Worm (Caenorhabditis elegans) whole organism, young adult: ENCODE data around the gene T13C5.3.
A peak's percentile ranks its signal among the peaks of the same experiment; 100 is the strongest.

ENCODE experiments used
- D2030.7 ChIP-seq: fragments of 200-800 bp; sonication (Bioruptor generic); IDR thresholded peaks from 2 replicates; pipeline ENCODE4 v1.3.6; 2022; ENCODE audit warnings: missing genetic modification reagents, missing genetic modification characterization, missing compliant biosample characterization
- F10E7.11 ChIP-seq: sonication (generic microtip); optimal IDR thresholded peaks from 2 replicates; lab custom pipeline; 2017; ENCODE audit warnings: mild to moderate bottlenecking, missing genetic modification characterization, moderate library complexity, missing compliant biosample characterization
- F33H1.4 ChIP-seq: fragments of 200-800 bp; sonication (Bioruptor generic); IDR thresholded peaks from 2 replicates; pipeline ENCODE4 v1.3.6; 2022; ENCODE audit warnings: missing genetic modification reagents, missing genetic modification characterization, missing compliant biosample characterization
- F52B5.7 ChIP-seq: sonication (generic microtip); optimal IDR thresholded peaks from 2 replicates; lab custom pipeline; 2016; ENCODE audit warnings: mild to moderate bottlenecking, missing genetic modification characterization, missing compliant biosample characterization
- F57A8.1 ChIP-seq: fragments of 200-800 bp; sonication (Bioruptor generic); optimal IDR thresholded peaks from 2 replicates; lab custom pipeline; 2018; ENCODE audit warnings: mild to moderate bottlenecking, missing genetic modification characterization, moderate library complexity, missing compliant biosample characterization
- F57C9.4 ChIP-seq: sonication (generic microtip); optimal IDR thresholded peaks from 2 replicates; lab custom pipeline; 2017; ENCODE audit warnings: mild to moderate bottlenecking, missing genetic modification characterization, missing compliant biosample characterization
- T07F8.4 ChIP-seq: sonication (generic microtip); optimal IDR thresholded peaks from 2 replicates; lab custom pipeline; 2016; ENCODE audit warnings: mild to moderate bottlenecking, missing genetic modification characterization, moderate library complexity, missing compliant biosample characterization
- Y56A3A.18 ChIP-seq: fragments of 200-800 bp; sonication (Bioruptor generic); IDR thresholded peaks from 2 replicates; pipeline ENCODE4 v1.3.6; 2022; ENCODE audit warnings: missing genetic modification reagents, missing genetic modification characterization, missing compliant biosample characterization
- ZK185.1 ChIP-seq: sonication (generic microtip); optimal IDR thresholded peaks from 2 replicates; lab custom pipeline; 2016; ENCODE audit warnings: mild to moderate bottlenecking, missing genetic modification characterization, missing compliant biosample characterization; ENCODE audit not compliant: poor library complexity, severe bottlenecking
- ama-1 ChIP-seq, 3 experiments: fragments of 150-350 bp in 1 of 3; sonication (generic microtip) in 2 of 3; optimal IDR thresholded peaks; 2 replicates each; lab custom pipeline; 2014 to 2018; ENCODE audit warnings: missing biosample characterization in 2 of 3, missing genetic modification characterization in 2 of 3, missing genetic modification reagents in 2 of 3
- aptf-3 ChIP-seq: fragments of 200-800 bp; sonication (Bioruptor generic); IDR thresholded peaks from 2 replicates; pipeline ENCODE4 v1.3.6; 2022; ENCODE audit warnings: missing genetic modification characterization, missing compliant biosample characterization
- atf-7 ChIP-seq: sonication (generic microtip); optimal IDR thresholded peaks from 2 replicates; lab custom pipeline; 2017; ENCODE audit warnings: mild to moderate bottlenecking, missing genetic modification characterization, missing compliant biosample characterization
- attf-3 ChIP-seq: fragments of 200-800 bp; sonication (Bioruptor generic); conservative IDR thresholded peaks from 2 replicates; pipeline ENCODE4 v1.3.6; 2022; ENCODE audit warnings: missing genetic modification reagents, missing genetic modification characterization, missing compliant biosample characterization
- attf-5 ChIP-seq: fragments of 200-800 bp; sonication (Bioruptor generic); optimal IDR thresholded peaks from 2 replicates; lab custom pipeline; 2018; ENCODE audit warnings: mild to moderate bottlenecking, missing genetic modification characterization, missing compliant biosample characterization
- bed-2 ChIP-seq: fragments of 200-800 bp; sonication (Bioruptor generic); IDR thresholded peaks from 2 replicates; pipeline ENCODE4 v1.3.6; 2022; ENCODE audit warnings: missing genetic modification reagents, missing genetic modification characterization, missing compliant biosample characterization
- cebp-2 ChIP-seq: fragments of 200-800 bp; sonication (Bioruptor generic); IDR thresholded peaks from 2 replicates; pipeline ENCODE4 v1.3.6; 2022; ENCODE audit warnings: missing genetic modification characterization, missing compliant biosample characterization
- ceh-100 ChIP-seq: fragments of 200-800 bp; sonication (Bioruptor generic); IDR thresholded peaks from 2 replicates; pipeline ENCODE4 v1.3.6; 2022; ENCODE audit warnings: missing genetic modification reagents, missing genetic modification characterization, missing compliant biosample characterization
- ceh-40 ChIP-seq: fragments of 200-800 bp; sonication (Bioruptor generic); IDR thresholded peaks from 2 replicates; pipeline ENCODE4 v1.3.6; 2022; ENCODE audit warnings: missing genetic modification characterization, missing compliant biosample characterization
- ceh-58 ChIP-seq: fragments of 200-800 bp; sonication (Bioruptor generic); IDR thresholded peaks from 2 replicates; pipeline ENCODE4 v1.3.6; 2022; ENCODE audit warnings: missing genetic modification characterization, missing compliant biosample characterization
- chd-7 ChIP-seq: sonication (generic microtip); optimal IDR thresholded peaks from 2 replicates; lab custom pipeline; 2016; ENCODE audit warnings: mild to moderate bottlenecking, missing genetic modification characterization, moderate library complexity, missing compliant biosample characterization
- egrh-3 ChIP-seq: fragments of 200-800 bp; sonication (Bioruptor generic); IDR thresholded peaks from 2 replicates; pipeline ENCODE4 v1.3.6; 2022; ENCODE audit warnings: missing genetic modification reagents, missing genetic modification characterization, missing compliant biosample characterization
- hlh-12 ChIP-seq: sonication (generic microtip); optimal IDR thresholded peaks from 2 replicates; lab custom pipeline; 2016; ENCODE audit warnings: missing genetic modification characterization, missing compliant biosample characterization
- hrde-1 ChIP-seq: sonication (generic microtip); optimal IDR thresholded peaks from 2 replicates; lab custom pipeline; 2016; ENCODE audit warnings: missing genetic modification characterization, mild to moderate bottlenecking, missing compliant biosample characterization, moderate library complexity, missing genotype, missing genetic modification reagents, borderline replicate concordance
- lag-1 ChIP-seq: fragments of 200-800 bp; sonication (Bioruptor generic); IDR thresholded peaks from 2 replicates; pipeline ENCODE4 v1.3.6; 2022; ENCODE audit warnings: missing genetic modification reagents, missing genetic modification characterization, missing compliant biosample characterization
- lin-35 ChIP-seq, 3 experiments: fragments of 150-350 bp in 2 of 3; sonication (generic microtip) in 1 of 3; optimal IDR thresholded peaks; 2 replicates each; lab custom pipeline; 2014 to 2018; ENCODE audit warnings: missing biosample characterization in 3 of 3, missing genetic modification characterization in 3 of 3, missing genetic modification reagents in 3 of 3
- lin-40 ChIP-seq: sonication (generic microtip); optimal IDR thresholded peaks from 2 replicates; lab custom pipeline; 2016; ENCODE audit warnings: missing genetic modification characterization, mild to moderate bottlenecking, missing compliant biosample characterization, missing genotype, missing genetic modification reagents
- lin-54 ChIP-seq: fragments of 200-800 bp; sonication (Bioruptor generic); optimal IDR thresholded peaks from 2 replicates; lab custom pipeline; 2018; ENCODE audit warnings: mild to moderate bottlenecking, missing genetic modification characterization, missing compliant biosample characterization
- lir-1 ChIP-seq: fragments of 200-800 bp; sonication (Bioruptor generic); conservative IDR thresholded peaks from 2 replicates; pipeline ENCODE4 v1.3.6; 2022; ENCODE audit warnings: missing genetic modification reagents, missing genetic modification characterization, missing compliant biosample characterization
- lsl-1 ChIP-seq: fragments of 200-800 bp; sonication (Bioruptor generic); optimal IDR thresholded peaks from 2 replicates; lab custom pipeline; 2018; ENCODE audit warnings: mild to moderate bottlenecking, missing genetic modification characterization, moderate library complexity, missing compliant biosample characterization
- lsy-27 ChIP-seq: sonication (generic microtip); optimal IDR thresholded peaks from 2 replicates; lab custom pipeline; 2017; ENCODE audit warnings: missing genetic modification characterization, mild to moderate bottlenecking, missing compliant biosample characterization, antibody characterized with exemption, missing genotype, borderline replicate concordance; ENCODE audit not compliant: insufficient read depth
- madf-10 ChIP-seq: sonication (generic microtip); optimal IDR thresholded peaks from 2 replicates; lab custom pipeline; 2016; ENCODE audit warnings: mild to moderate bottlenecking, missing genetic modification characterization, missing compliant biosample characterization
- madf-6 ChIP-seq: fragments of 200-800 bp; sonication (Bioruptor generic); IDR thresholded peaks from 2 replicates; pipeline ENCODE4 v1.3.6; 2022; ENCODE audit warnings: missing genetic modification reagents, missing genetic modification characterization, missing compliant biosample characterization
- mel-28 ChIP-seq: sonication (generic microtip); optimal IDR thresholded peaks from 2 replicates; lab custom pipeline; 2016; ENCODE audit warnings: borderline replicate concordance, mild to moderate bottlenecking, missing genetic modification characterization, missing compliant biosample characterization
- nhr-179 ChIP-seq: sonication (generic microtip); optimal IDR thresholded peaks from 2 replicates; lab custom pipeline; 2016; ENCODE audit warnings: mild to moderate bottlenecking, missing genetic modification characterization, missing compliant biosample characterization
- nhr-80 ChIP-seq: sonication (generic microtip); optimal IDR thresholded peaks from 2 replicates; lab custom pipeline; 2016; ENCODE audit warnings: missing genetic modification characterization, missing compliant biosample characterization
- nhr-90 ChIP-seq: sonication (generic microtip); optimal IDR thresholded peaks from 2 replicates; lab custom pipeline; 2016; ENCODE audit warnings: missing genotype, mild to moderate bottlenecking, missing genetic modification characterization, missing compliant biosample characterization
- pbrm-1 ChIP-seq: fragments of 200-800 bp; sonication (Bioruptor generic); IDR thresholded peaks from 2 replicates; pipeline ENCODE4 v1.3.6; 2022; ENCODE audit warnings: missing genetic modification reagents, missing genetic modification characterization, missing compliant biosample characterization
- pha-4 ChIP-seq: fragments of 150-350 bp; sonication (generic microtip); optimal IDR thresholded peaks from 2 replicates; lab custom pipeline; 2014; ENCODE audit warnings: missing biosample characterization, missing genetic modification reagents, missing genetic modification characterization
- rcor-1 ChIP-seq: fragments of 200-800 bp; sonication (Bioruptor generic); IDR thresholded peaks from 2 replicates; pipeline ENCODE4 v1.3.6; 2022; ENCODE audit warnings: missing genetic modification reagents, missing genetic modification characterization, missing compliant biosample characterization
- snpc-1.3 ChIP-seq: sonication (generic microtip); optimal IDR thresholded peaks from 2 replicates; lab custom pipeline; 2017; ENCODE audit warnings: missing genetic modification characterization, mild to moderate bottlenecking, missing compliant biosample characterization, antibody characterized with exemption, moderate library complexity, missing genotype, missing genetic modification reagents; ENCODE audit not compliant: insufficient read depth
- snpc-4 ChIP-seq, 5 experiments: fragments of 150-350 bp in 1 of 5; sonication (generic microtip) in 4 of 5; optimal IDR thresholded peaks; 2 replicates each; lab custom pipeline; 2014 to 2018; ENCODE audit warnings: missing genetic modification characterization in 5 of 5, missing biosample characterization in 3 of 5, antibody characterized with exemption in 2 of 5, mild to moderate bottlenecking in 2 of 5, missing compliant biosample characterization in 2 of 5, missing genotype in 2 of 5, moderate library complexity in 2 of 5, missing genetic modification reagents in 1 of 5
- sptf-2 ChIP-seq: fragments of 200-800 bp; sonication (Bioruptor generic); optimal IDR thresholded peaks from 2 replicates; lab custom pipeline; 2018; ENCODE audit warnings: mild to moderate bottlenecking, missing genetic modification characterization, missing compliant biosample characterization
- xnd-1 ChIP-seq: sonication (generic microtip); optimal IDR thresholded peaks from 2 replicates; lab custom pipeline; 2016; ENCODE audit warnings: missing genotype, missing genetic modification reagents, missing genetic modification characterization, missing compliant biosample characterization
- zim-3 ChIP-seq: sonication (generic microtip); optimal IDR thresholded peaks from 2 replicates; lab custom pipeline; 2017; ENCODE audit warnings: mild to moderate bottlenecking, missing genetic modification characterization, moderate library complexity, missing compliant biosample characterization
- ztf-22 ChIP-seq: fragments of 200-800 bp; sonication (Bioruptor generic); optimal IDR thresholded peaks from 2 replicates; lab custom pipeline; 2018; ENCODE audit warnings: mild to moderate bottlenecking, missing genetic modification characterization, moderate library complexity, missing compliant biosample characterization
- ztf-26 ChIP-seq: sonication (generic microtip); optimal IDR thresholded peaks from 2 replicates; lab custom pipeline; 2017; ENCODE audit warnings: missing genetic modification characterization, missing compliant biosample characterization

Gene T13C5.3

ce11 chrX:6207687-6208088 is 29.4 kb downstream of the T13C5.3 start, which contains the start of gene T13C5.6 (continued):
- TF ChIP-seq lsy-27 (tag; lab: Kevin White, UChicago) (peak; percentile 30), ceh-58 (GFP tag; lab: Robert Waterston, UW) (no peak), nhr-90 (tag; lab: Kevin White, UChicago) (peak; percentile 91), lir-1 (GFP tag; lab: Robert Waterston, UW) (peak; percentile 81), F10E7.11 (tag; lab: Kevin White, UChicago) (no peak), Y56A3A.18 (peak; percentile 91), cebp-2 (GFP tag; lab: Robert Waterston, UW) (peak; percentile 93), hrde-1 (tag; lab: Kevin White, UChicago) (peak; percentile 76), hlh-12 (tag; lab: Kevin White, UChicago) (peak; percentile 20), F52B5.7 (tag; lab: Kevin White, UChicago) (peak; percentile 89), ztf-22 (GFP tag; lab: Kevin White, UChicago) (peak; percentile 46), chd-7 (tag; lab: Kevin White, UChicago) (peak; percentile 93), ceh-40 (no peak), lin-40 (tag; lab: Kevin White, UChicago) (peak; percentile 93), atf-7 (peak; percentile 87), nhr-80 (tag; lab: Kevin White, UChicago) (peak; percentile 82), xnd-1 (tag; lab: Kevin White, UChicago) (no peak), T07F8.4 (peak; percentile 83), sptf-2 (peak; percentile 67), D2030.7 (GFP tag; lab: Robert Waterston, UW) (peak; percentile 43; the same call in 1 of the 2 replicates), aptf-3 (GFP tag; lab: Robert Waterston, UW) (peak; percentile 66; the same call in 1 of the 2 replicates), F33H1.4 (GFP tag; lab: Robert Waterston, UW) (peak; percentile 21; the same call in 1 of the 2 replicates), ZK185.1 (tag; lab: Kevin White, UChicago) (peak; percentile 97), attf-5 (GFP tag; lab: Kevin White, UChicago) (peak; percentile 89), lag-1 (GFP tag; lab: Robert Waterston, UW) (no peak), bed-2 (GFP tag; lab: Robert Waterston, UW) (peak; percentile 76; the same call in 1 of the 2 replicates), rcor-1 (GFP tag; lab: Robert Waterston, UW) (peak; percentile 89), nhr-179 (tag; lab: Kevin White, UChicago) (peak; percentile 79), F57A8.1 (GFP tag; lab: Kevin White, UChicago) (peak; percentile 77), pbrm-1 (GFP tag; lab: Robert Waterston, UW) (peak; percentile 81), F57C9.4 (tag; lab: Kevin White, UChicago) (peak; percentile 91), lin-54 (GFP tag; lab: Kevin White, UChicago) (peak; percentile 69), ztf-26 (tag; lab: Kevin White, UChicago) (peak; percentile 80), snpc-4 (GFP tag; optimal IDR thresholded peaks at IDR 0.05; lab: Kevin White, UChicago) (no peak), snpc-4 (tag; optimal IDR thresholded peaks at IDR 0.05; lab: Kevin White, UChicago) (peak in 2 of 4 experiments; percentile 71 to 81), snpc-1.3 (tag; lab: Kevin White, UChicago) (peak; percentile 81), madf-10 (tag; lab: Kevin White, UChicago) (peak; percentile 85), mel-28 (tag; lab: Kevin White, UChicago) (peak; percentile 70), zim-3 (tag; lab: Kevin White, UChicago) (peak; percentile 88), attf-3 (GFP tag; lab: Robert Waterston, UW) (no peak; the same call in 1 of the 2 replicates), lin-35 (GFP tag; optimal IDR thresholded peaks at IDR 0.05; lab: Kevin White, UChicago) (peak in 1 of 3 experiments; percentile 58), pha-4 (tag; lab: Kevin White, UChicago) (no peak), egrh-3 (GFP tag; lab: Robert Waterston, UW) (peak; percentile 53), madf-6 (peak; percentile 55; the same call in 1 of the 2 replicates), ceh-100 (GFP tag; lab: Robert Waterston, UW) (peak; percentile 48; the same call in 1 of the 2 replicates), ama-1 (optimal IDR thresholded peaks at IDR 0.05; lab: Kevin White, UChicago) (no peak), ama-1 (GFP tag; optimal IDR thresholded peaks at IDR 0.05; lab: Kevin White, UChicago) (peak in 1 of 2 experiments; percentile 85), lsl-1 (GFP tag; lab: Kevin White, UChicago) (peak; percentile 22)
